Worm (Caenorhabditis elegans) whole organism, midembryonic: ENCODE data around the gene arrd-15.

ENCODE experiments used
- T22C8.4 ChIP-seq: fragments of 200-800 bp; sonication (Bioruptor generic); IDR thresholded peaks from 2 replicates; pipeline ENCODE4 v1.3.6; 2022; ENCODE audit warnings: missing genetic modification characterization, missing compliant biosample characterization
- cog-1 ChIP-seq: sonication (generic microtip); optimal IDR thresholded peaks from 2 replicates; lab custom pipeline; 2016; ENCODE audit warnings: missing genetic modification characterization, missing compliant biosample characterization
- flt-1 ChIP-seq: fragments of 200-800 bp; sonication (Bioruptor generic); IDR thresholded peaks from 2 replicates; pipeline ENCODE4 v1.3.6; 2022; ENCODE audit warnings: missing genetic modification characterization, missing compliant biosample characterization
- klf-2 ChIP-seq: fragments of 200-800 bp; sonication (Bioruptor generic); conservative IDR thresholded peaks from 2 replicates; pipeline ENCODE4 v1.3.6; 2022; ENCODE audit warnings: missing genetic modification reagents, missing genetic modification characterization, missing compliant biosample characterization
- med-1 ChIP-seq: sonication (generic microtip); optimal IDR thresholded peaks from 2 replicates; lab custom pipeline; 2017; ENCODE audit warnings: missing genetic modification characterization, mild to moderate bottlenecking, missing compliant biosample characterization, antibody characterized with exemption, missing genetic modification reagents; ENCODE audit not compliant: insufficient read depth
- ref-1 ChIP-seq: fragments of 200-800 bp; sonication (Bioruptor generic); conservative IDR thresholded peaks from 2 replicates; pipeline ENCODE4 v1.3.6; 2022; ENCODE audit warnings: missing genetic modification reagents, missing genetic modification characterization, missing compliant biosample characterization
- tab-1 ChIP-seq: fragments of 200-800 bp; sonication (Bioruptor generic); IDR thresholded peaks from 2 replicates; pipeline ENCODE4 v1.3.6; 2022; ENCODE audit warnings: missing genetic modification characterization, missing compliant biosample characterization
- ztf-23 ChIP-seq: fragments of 200-800 bp; sonication (Bioruptor generic); IDR thresholded peaks from 2 replicates; pipeline ENCODE4 v1.3.6; 2022; ENCODE audit warnings: missing genetic modification reagents, missing genetic modification characterization, missing compliant biosample characterization
- ztf-29 ChIP-seq: fragments of 200-800 bp; sonication (Bioruptor generic); IDR thresholded peaks from 2 replicates; pipeline ENCODE4 v1.3.6; 2022; ENCODE audit warnings: missing genetic modification reagents, missing genetic modification characterization, missing compliant biosample characterization

The arrd-15 gene

ce11 chrIII:8984412-8984811, 54.6 kb downstream of the arrd-15 start:
- TF ChIP-seq cog-1 (tag; lab: Kevin White, UChicago) (no peak), tab-1 (no peak), T22C8.4 (GFP tag; lab: Robert Waterston, UW) (no peak), klf-2 (GFP tag; lab: Robert Waterston, UW) (no peak), ref-1 (GFP tag; lab: Robert Waterston, UW) (no peak), flt-1 (no peak), med-1 (no peak), ztf-29 (GFP tag; lab: Robert Waterston, UW) (no peak), ztf-23 (GFP tag; lab: Robert Waterston, UW) (no peak)

- no peak for TF ChIP-seq ztf-29 (GFP tag; lab: Robert Waterston, UW)
- no peak for TF ChIP-seq med-1
- no peak for TF ChIP-seq klf-2 (GFP tag; lab: Robert Waterston, UW)
- no peak for TF ChIP-seq tab-1
- no peak for TF ChIP-seq flt-1
- TF ChIP-seq T22C8.4 (GFP tag; lab: Robert Waterston, UW) = no peak
- no peak for TF ChIP-seq cog-1 (tag; lab: Kevin White, UChicago)
- TF ChIP-seq ref-1 (GFP tag; lab: Robert Waterston, UW) = no peak
- TF ChIP-seq ztf-23 (GFP tag; lab: Robert Waterston, UW) = no peak
These were observed 55.1 kb downstream of the arrd-15 start for ce11 chrIII:8984960-8985359.

DNA sequence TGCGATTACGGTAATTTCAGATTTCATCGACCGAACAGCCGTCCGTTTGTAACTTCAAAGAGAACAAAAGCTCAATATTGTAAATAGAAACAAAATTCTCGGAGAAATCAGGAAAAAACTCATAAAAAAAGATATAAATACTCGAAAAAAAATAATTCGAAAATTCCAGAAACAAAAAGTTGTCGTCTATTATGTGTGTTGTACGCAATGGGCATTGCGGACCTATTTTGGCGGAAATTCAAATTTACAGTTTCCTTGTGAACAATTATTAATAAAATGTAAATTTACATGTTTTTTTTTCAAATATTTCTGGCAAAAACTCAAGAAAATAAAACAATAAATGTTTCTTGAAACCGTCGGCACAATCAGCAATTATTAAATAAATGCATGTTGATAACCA, 55.6 kb downstream of the arrd-15 start:
- TF ChIP-seq T22C8.4 (GFP tag; lab: Robert Waterston, UW) (no peak), ztf-29 (GFP tag; lab: Robert Waterston, UW) (no peak), cog-1 (tag; lab: Kevin White, UChicago) (no peak), tab-1 (no peak), ref-1 (GFP tag; lab: Robert Waterston, UW) (no peak), klf-2 (GFP tag; lab: Robert Waterston, UW) (no peak)

ce11 chrIII:8985965-8986364, 56.1 kb downstream of the arrd-15 start:
- TF ChIP-seq T22C8.4 (GFP tag; lab: Robert Waterston, UW) (no peak), flt-1 (no peak), tab-1 (no peak), cog-1 (tag; lab: Kevin White, UChicago) (no peak), med-1 (no peak), ref-1 (GFP tag; lab: Robert Waterston, UW) (no peak), klf-2 (GFP tag; lab: Robert Waterston, UW) (no peak), ztf-23 (GFP tag; lab: Robert Waterston, UW) (no peak), ztf-29 (GFP tag; lab: Robert Waterston, UW) (no peak)
